Worm (Caenorhabditis elegans): Measurements from ENCODE around the gene Y59E9AL.4.

The Y59E9AL.4 gene

ce11 chrIV:5186480-5187205, 28.3 kb downstream of the Y59E9AL.4 start, which contains the start of the genes W03F8.6 and mtrf-1L:
Gene W03F8.6 (minus strand): TSS chrIV:5186580.
Gene mtrf-1L (plus strand): TSS chrIV:5187155.
- TF ChIP-seq akir-1 (GFP tag; optimal IDR thresholded peaks at IDR 0.05) (no peak), egl-18 (GFP tag; IDR thresholded peaks at IDR 0.05) (no peak), Y67H2A.10 (GFP tag; conservative IDR thresholded peaks at IDR 0.05) (no peak), bed-1 (GFP tag; IDR thresholded peaks at IDR 0.05) (no peak), ztf-25 (GFP tag; IDR thresholded peaks at IDR 0.05) (no peak), lsy-27 (tag; optimal IDR thresholded peaks at IDR 0.05; ENCODE audit: borderline replicate concordance, insufficient read depth) (no peak), nfya-2 (GFP tag; IDR thresholded peaks at IDR 0.05) (no peak), ztf-22 (GFP tag; optimal IDR thresholded peaks at IDR 0.05) (no peak), tbp1 (GFP tag; optimal IDR thresholded peaks at IDR 0.05) (no peak), unc-62 (GFP tag; optimal IDR thresholded peaks at IDR 0.05) (no peak), cebp-1 (GFP tag; IDR thresholded peaks at IDR 0.05) (no peak), cebp-1 (tag; optimal IDR thresholded peaks at IDR 0.05) (no peak), gei-17 (GFP tag; optimal IDR thresholded peaks at IDR 0.05) (no peak)

ce11 chrIV:5183755-5184166, 31.2 kb downstream of the Y59E9AL.4 start, which contains the start of gene W03F8.4:
Gene W03F8.4 (plus strand): TSS chrIV:5184123.
- TF ChIP-seq F37B4.10 (GFP tag; IDR thresholded peaks at IDR 0.05) (no peak), pha-4 (tag; optimal IDR thresholded peaks at IDR 0.05) (no peak), lin-40 (tag; optimal IDR thresholded peaks at IDR 0.05) (peak; percentile 94), ceh-91 (GFP tag; IDR thresholded peaks at IDR 0.05) (peak; percentile 73), repo-1 (tag; optimal IDR thresholded peaks at IDR 0.05) (peak; percentile 84), lag-1 (GFP tag; IDR thresholded peaks at IDR 0.05) (no peak), ztf-22 (GFP tag; optimal IDR thresholded peaks at IDR 0.05) (no peak), cebp-1 (GFP tag; IDR thresholded peaks at IDR 0.05) (peak; percentile 47; the same call in 1 of the 2 replicates), cebp-1 (tag; optimal IDR thresholded peaks at IDR 0.05) (peak; percentile 84), Y95B8A.8 (GFP tag; IDR thresholded peaks at IDR 0.05) (0 out of 2 replicates have a peak, but pooled peaks have one; percentile 19), die-1 (tag; optimal IDR thresholded peaks at IDR 0.05) (no peak), tlf-1 (GFP tag; optimal IDR thresholded peaks at IDR 0.05) (peak; percentile 91), ztf-26 (tag; optimal IDR thresholded peaks at IDR 0.05) (peak; percentile 84), C17E4.6 (GFP tag; IDR thresholded peaks at IDR 0.05) (peak; percentile 76; the same call in 1 of the 2 replicates), hmg-1.2 (GFP tag; IDR thresholded peaks at IDR 0.05) (peak; percentile 68), nfya-1 (tag; optimal IDR thresholded peaks at IDR 0.05; ENCODE audit: borderline replicate concordance, insufficient read depth) (no peak), B0035.1 (tag; optimal IDR thresholded peaks at IDR 0.05) (no peak), gei-17 (GFP tag; optimal IDR thresholded peaks at IDR 0.05) (peak; percentile 70), cebp-2 (GFP tag; IDR thresholded peaks at IDR 0.05) (no peak), F22D6.2 (tag; optimal IDR thresholded peaks at IDR 0.05) (peak; percentile 54), egl-44 (GFP tag; IDR thresholded peaks at IDR 0.05) (no peak), akir-1 (GFP tag; optimal IDR thresholded peaks at IDR 0.05) (peak; percentile 11), unc-62 (GFP tag; optimal IDR thresholded peaks at IDR 0.05) (no peak), rpc-1 (optimal IDR thresholded peaks at IDR 0.05) (no peak), rpc-1 (tag; optimal IDR thresholded peaks at IDR 0.05) (no peak), F10E7.11 (tag; optimal IDR thresholded peaks at IDR 0.05) (no peak), snpc-1.3 (tag; optimal IDR thresholded peaks at IDR 0.05; ENCODE audit: insufficient read depth) (peak; percentile 89), nhr-80 (tag; optimal IDR thresholded peaks at IDR 0.05) (peak; percentile 65), B0261.1 (tag; optimal IDR thresholded peaks at IDR 0.05) (peak; percentile 0), madf-10 (tag; optimal IDR thresholded peaks at IDR 0.05) (peak; percentile 51), F39B2.1 (GFP tag; IDR thresholded peaks at IDR 0.05) (0 out of 2 replicates have a peak, but pooled peaks have one; percentile 32), ceh-79 (tag; optimal IDR thresholded peaks at IDR 0.05) (no peak), aptf-2 (GFP tag; conservative IDR thresholded peaks at IDR 0.05) (no peak), F52B5.7 (tag; optimal IDR thresholded peaks at IDR 0.05) (no peak), him-1 (tag; optimal IDR thresholded peaks at IDR 0.05) (peak; percentile 53), sptf-2 (GFP tag; optimal IDR thresholded peaks at IDR 0.05) (no peak), F55B11.4 (tag; optimal IDR thresholded peaks at IDR 0.05; ENCODE audit: borderline replicate concordance, insufficient read depth) (no peak), tbx-9 (tag; optimal IDR thresholded peaks at IDR 0.05; ENCODE audit: borderline replicate concordance) (no peak)
